Fruit fly (Drosophila melanogaster): ENCODE results near the gene Hsp70Aa.

dm6 chr3R:11982547-11982946 is 26.2 kb upstream of the Hsp70Aa start:
- TF ChIP-seq pan (optimal IDR thresholded peaks at IDR 0.05) (no peak), usp (GFP tag; optimal IDR thresholded peaks at IDR 0.05) (no peak), EcR (GFP tag; optimal IDR thresholded peaks at IDR 0.05) (no peak), psq (optimal IDR thresholded peaks at IDR 0.05) (no peak), CG8478 (optimal IDR thresholded peaks at IDR 0.05) (no peak), Dll (optimal IDR thresholded peaks at IDR 0.05) (no peak)
